Worm (Caenorhabditis elegans): ENCODE results near the gene maoc-1.

The maoc-1 gene

DNA sequence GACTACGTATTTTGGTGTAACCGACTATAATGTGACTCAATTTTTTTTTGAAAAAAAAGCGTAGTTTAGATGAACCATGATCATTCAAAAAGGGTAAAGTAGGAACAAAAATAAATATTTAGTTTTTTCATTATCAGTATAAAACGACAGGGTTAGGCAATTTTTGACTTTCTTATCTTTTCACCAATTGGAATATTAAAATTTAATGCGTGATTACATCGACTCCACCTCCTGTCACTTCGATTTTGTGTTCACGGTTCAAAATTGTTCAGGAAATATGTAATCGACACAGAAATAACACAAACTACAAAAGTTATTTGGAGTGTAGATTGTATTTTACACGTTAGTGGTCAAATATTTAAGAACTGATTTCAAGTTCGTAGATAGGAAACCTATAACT, 29.3 kb upstream of the maoc-1 start (continued):
- TF ChIP-seq aly-2 (tag; optimal IDR thresholded peaks at IDR 0.05) (no peak), Y105C5A.15 (GFP tag; IDR thresholded peaks at IDR 0.05) (no peak), nhr-76 (tag; optimal IDR thresholded peaks at IDR 0.05) (no peak), lin-38 (GFP tag; IDR thresholded peaks at IDR 0.05) (no peak), ZK546.5 (tag; optimal IDR thresholded peaks at IDR 0.05) (no peak), nhr-77 (tag; optimal IDR thresholded peaks at IDR 0.05) (peak; percentile 76), madf-9 (GFP tag; conservative IDR thresholded peaks at IDR 0.05) (no peak), F26F4.8 (GFP tag; conservative IDR thresholded peaks at IDR 0.05) (no peak), nhr-102 (tag; optimal IDR thresholded peaks at IDR 0.05) (peak; percentile 46), ZK337.2 (GFP tag; IDR thresholded peaks at IDR 0.05) (no peak), ceh-62 (tag; optimal IDR thresholded peaks at IDR 0.05) (no peak), rbr-2 (tag; optimal IDR thresholded peaks at IDR 0.05) (no peak), nhr-11 (tag; optimal IDR thresholded peaks at IDR 0.05) (no peak), zip-11 (GFP tag; IDR thresholded peaks at IDR 0.05) (no peak), R02D3.7 (tag; optimal IDR thresholded peaks at IDR 0.05) (no peak), T26A8.4 (GFP tag; IDR thresholded peaks at IDR 0.05) (no peak), mes-2 (tag; optimal IDR thresholded peaks at IDR 0.05; ENCODE audit: poor library complexity, severe bottlenecking) (no peak), dpl-1 (GFP tag; optimal IDR thresholded peaks at IDR 0.05) (no peak), unc-39 (tag; optimal IDR thresholded peaks at IDR 0.05) (no peak), T20F7.1 (GFP tag; optimal IDR thresholded peaks at IDR 0.05) (no peak), ztf-7 (tag; optimal IDR thresholded peaks at IDR 0.05) (no peak), arid-1 (GFP tag; conservative IDR thresholded peaks at IDR 0.05) (no peak), nhr-41 (GFP tag; IDR thresholded peaks at IDR 0.05) (no peak), mdt-29 (GFP tag; IDR thresholded peaks at IDR 0.05) (no peak), unc-130 (GFP tag; optimal IDR thresholded peaks at IDR 0.05) (no peak), set-16 (GFP tag; IDR thresholded peaks at IDR 0.05) (no peak), daf-12 (tag; optimal IDR thresholded peaks at IDR 0.05) (no peak), mxl-3 (GFP tag; optimal IDR thresholded peaks at IDR 0.05) (no peak), snpc-1.2 (GFP tag; IDR thresholded peaks at IDR 0.05) (no peak), dve-1 (tag; optimal IDR thresholded peaks at IDR 0.05; ENCODE audit: insufficient read depth) (peak; percentile 80), php-3 (GFP tag; IDR thresholded peaks at IDR 0.05) (peak; percentile 90), ceh-20 (GFP tag; IDR thresholded peaks at IDR 0.05) (no peak), zag-1 (tag; optimal IDR thresholded peaks at IDR 0.05) (no peak), ces-1 (GFP tag; optimal IDR thresholded peaks at IDR 0.05) (no peak), hmg-1.1 (GFP tag; IDR thresholded peaks at IDR 0.05) (no peak), ama-1 (optimal IDR thresholded peaks at IDR 0.05) (no peak), daf-8 (GFP tag; IDR thresholded peaks at IDR 0.05) (no peak), daf-16 (GFP tag; optimal IDR thresholded peaks at IDR 0.05) (no peak), daf-16 (tag; optimal IDR thresholded peaks at IDR 0.05) (peak; percentile 65), nhr-28 (tag; optimal IDR thresholded peaks at IDR 0.05) (peak; percentile 97), lin-13 (GFP tag; optimal IDR thresholded peaks at IDR 0.05) (no peak), lin-1 (GFP tag; IDR thresholded peaks at IDR 0.05) (no peak), lin-15B (tag; optimal IDR thresholded peaks at IDR 0.05) (no peak), nhr-111 (GFP tag; optimal IDR thresholded peaks at IDR 0.05) (no peak), lim-7 (GFP tag; IDR thresholded peaks at IDR 0.05) (no peak), egl-43 (GFP tag; IDR thresholded peaks at IDR 0.05) (no peak), ceh-32 (tag; optimal IDR thresholded peaks at IDR 0.05; ENCODE audit: poor library complexity) (no peak), egl-27 (tag; optimal IDR thresholded peaks at IDR 0.05) (no peak)

Data from whole organism, L4 larva.